Fruit fly (Drosophila melanogaster) whole organism, wandering third instar larva: ENCODE results near the gene Tao.

Experiments used
- Abd-B ChIP-seq: fragments of >200 bp; optimal IDR thresholded peaks from 2 replicates; lab custom pipeline; 2017; ENCODE audit warnings: missing biosample characterization, missing genetic modification characterization
- CG32264 ChIP-seq: fragments of 200-800 bp; sonication (Bioruptor generic); optimal IDR thresholded peaks from 2 replicates; lab custom pipeline; 2016; ENCODE audit warnings: missing biosample characterization, missing genetic modification characterization
- CG9705 ChIP-seq: fragments of 200-800 bp; sonication (Bioruptor generic); optimal IDR thresholded peaks from 2 replicates; lab custom pipeline; 2018; ENCODE audit warnings: missing biosample characterization, mild to moderate bottlenecking, missing genetic modification characterization
- CrebA ChIP-seq: fragments of 200-800 bp; sonication (Bioruptor generic); optimal IDR thresholded peaks from 2 replicates; lab custom pipeline; 2016; ENCODE audit warnings: missing biosample characterization, mild to moderate bottlenecking, missing genetic modification characterization, borderline replicate concordance
- Dfd ChIP-seq: fragments of >200 bp; optimal IDR thresholded peaks from 2 replicates; lab custom pipeline; 2017; ENCODE audit warnings: missing biosample characterization, missing genetic modification characterization
- Dif ChIP-seq: fragments of 200-275, 200-300 bp; sonication (Bioruptor generic); optimal IDR thresholded peaks from 2 replicates; lab custom pipeline; 2018; ENCODE audit warnings: missing biosample characterization, missing genetic modification characterization; ENCODE audit not compliant: partially characterized antibody
- HLH106 ChIP-seq: fragments of 200-800 bp; optimal IDR thresholded peaks from 3 replicates; lab custom pipeline; 2019; ENCODE audit warnings: missing biosample characterization, mild to moderate bottlenecking, missing genetic modification characterization, moderate library complexity
- Hnf4 ChIP-seq: fragments of 200-800 bp; sonication (Bioruptor generic); optimal IDR thresholded peaks from 2 replicates; lab custom pipeline; 2016; ENCODE audit warnings: missing biosample characterization, mild to moderate bottlenecking, missing genetic modification characterization
- Hr78 ChIP-seq: fragments of >200 bp; optimal IDR thresholded peaks from 2 replicates; lab custom pipeline; 2017; ENCODE audit warnings: missing biosample characterization, missing genetic modification characterization
- Hr83 ChIP-seq: fragments of 200-300 bp; sonication (Bioruptor generic); optimal IDR thresholded peaks from 2 replicates; lab custom pipeline; 2016; ENCODE audit warnings: missing biosample characterization, mild to moderate bottlenecking, missing genetic modification characterization, moderate library complexity; ENCODE audit not compliant: poor library complexity, severe bottlenecking
- Mio ChIP-seq: sonication (Bioruptor generic); optimal IDR thresholded peaks from 2 replicates; lab custom pipeline; 2016; ENCODE audit warnings: missing biosample characterization, missing genetic modification characterization
- Myc ChIP-seq: fragments of >200 bp; optimal IDR thresholded peaks from 2 replicates; lab custom pipeline; 2017
- N ChIP-seq: fragments of >200 bp; optimal IDR thresholded peaks from 2 replicates; lab custom pipeline; 2018; ENCODE audit warnings: missing biosample characterization, missing external identifiers, missing genetic modification characterization
- OdsH ChIP-seq: fragments of 200-800 bp; sonication (Bioruptor generic); optimal IDR thresholded peaks from 2 replicates; lab custom pipeline; 2016; ENCODE audit warnings: missing biosample characterization, mild to moderate bottlenecking, missing genetic modification characterization
- Rel ChIP-seq, 2 experiments: fragments of 200-800 bp; sonication (Bioruptor generic) in 1 of 2; optimal IDR thresholded peaks; 2 replicates in 1 of 2; 3 replicates in 1 of 2; lab custom pipeline; 2016 to 2019; ENCODE audit warnings: mild to moderate bottlenecking in 2 of 2, missing biosample characterization in 2 of 2, missing genetic modification characterization in 2 of 2, moderate library complexity in 1 of 2
- Sp1 ChIP-seq: fragments of 200-800 bp; sonication (Bioruptor generic); optimal IDR thresholded peaks from 3 replicates; lab custom pipeline; 2019; ENCODE audit warnings: missing biosample characterization, mild to moderate bottlenecking, missing genetic modification characterization, moderate library complexity
- Vsx2 ChIP-seq: fragments of 200-300, 225-300 bp; sonication (Bioruptor generic); optimal IDR thresholded peaks from 2 replicates; lab custom pipeline; 2018; ENCODE audit warnings: missing biosample characterization, missing genetic modification characterization; ENCODE audit not compliant: partially characterized antibody
- brk ChIP-seq: fragments of 200-800 bp; sonication (Bioruptor generic); optimal IDR thresholded peaks from 2 replicates; lab custom pipeline; 2016; ENCODE audit warnings: missing biosample characterization, mild to moderate bottlenecking, missing genetic modification characterization
- dl ChIP-seq, 2 experiments: fragments of 175-275, 200-275 bp in 1 of 2; fragments of 200-275 bp in 1 of 2; sonication (Bioruptor generic); optimal IDR thresholded peaks; lab custom pipeline; 2018; ENCODE audit warnings: mild to moderate bottlenecking in 2 of 2, missing biosample characterization in 2 of 2, missing genetic modification characterization in 2 of 2, moderate library complexity in 2 of 2; ENCODE audit not compliant: partially characterized antibody in 2 of 2, insufficient read depth in 1 of 2
- dsf ChIP-seq: sonication (Bioruptor generic); optimal IDR thresholded peaks from 2 replicates; lab custom pipeline; 2016; ENCODE audit warnings: missing biosample characterization, missing genetic modification characterization, borderline replicate concordance
- foxo ChIP-seq, 2 experiments: fragments of 200-800 bp; sonication (Bioruptor generic); optimal IDR thresholded peaks; 2 replicates in 1 of 2; 3 replicates in 1 of 2; lab custom pipeline; 2016 to 2017; ENCODE audit warnings: missing biosample characterization in 2 of 2, missing genetic modification characterization in 2 of 2
- fru ChIP-seq: fragments of 200-800 bp; sonication (Bioruptor generic); optimal IDR thresholded peaks from 3 replicates; lab custom pipeline; 2016; ENCODE audit warnings: missing biosample characterization, mild to moderate bottlenecking, missing genetic modification characterization
- h ChIP-seq: fragments of 200-800 bp; sonication (Bioruptor generic); optimal IDR thresholded peaks from 3 replicates; lab custom pipeline; 2016; ENCODE audit warnings: missing biosample characterization, mild to moderate bottlenecking, missing genetic modification characterization
- jim ChIP-seq: fragments of 175-275, 200-325 bp; sonication (Bioruptor generic); optimal IDR thresholded peaks from 2 replicates; lab custom pipeline; 2016; ENCODE audit warnings: missing biosample characterization, mild to moderate bottlenecking, missing genetic modification characterization
- lola ChIP-seq: fragments of >200 bp; optimal IDR thresholded peaks from 2 replicates; lab custom pipeline; 2017; ENCODE audit warnings: missing biosample characterization, missing genetic modification characterization
- pan ChIP-seq: fragments of >200 bp; optimal IDR thresholded peaks from 2 replicates; lab custom pipeline; 2017
- psq ChIP-seq: fragments of 200-800 bp; sonication (Bioruptor generic); optimal IDR thresholded peaks from 3 replicates; lab custom pipeline; 2017; ENCODE audit warnings: missing biosample characterization, mild to moderate bottlenecking, missing genetic modification characterization, moderate library complexity
- rgr ChIP-seq: fragments of 200-800 bp; sonication (Bioruptor generic); optimal IDR thresholded peaks from 3 replicates; lab custom pipeline; 2016; ENCODE audit warnings: missing biosample characterization, mild to moderate bottlenecking, missing genetic modification characterization
- sage ChIP-seq: fragments of 200-800 bp; sonication (Bioruptor generic); optimal IDR thresholded peaks from 2 replicates; lab custom pipeline; 2016; ENCODE audit warnings: missing biosample characterization, mild to moderate bottlenecking, missing genetic modification characterization
- tai ChIP-seq: sonication (Bioruptor generic); optimal IDR thresholded peaks from 2 replicates; lab custom pipeline; 2016; ENCODE audit warnings: missing biosample characterization, missing genetic modification characterization
- woc ChIP-seq: sonication (Bioruptor generic); optimal IDR thresholded peaks from 2 replicates; lab custom pipeline; 2016; ENCODE audit warnings: missing biosample characterization, mild to moderate bottlenecking, missing genetic modification characterization

The Tao gene

DNA sequence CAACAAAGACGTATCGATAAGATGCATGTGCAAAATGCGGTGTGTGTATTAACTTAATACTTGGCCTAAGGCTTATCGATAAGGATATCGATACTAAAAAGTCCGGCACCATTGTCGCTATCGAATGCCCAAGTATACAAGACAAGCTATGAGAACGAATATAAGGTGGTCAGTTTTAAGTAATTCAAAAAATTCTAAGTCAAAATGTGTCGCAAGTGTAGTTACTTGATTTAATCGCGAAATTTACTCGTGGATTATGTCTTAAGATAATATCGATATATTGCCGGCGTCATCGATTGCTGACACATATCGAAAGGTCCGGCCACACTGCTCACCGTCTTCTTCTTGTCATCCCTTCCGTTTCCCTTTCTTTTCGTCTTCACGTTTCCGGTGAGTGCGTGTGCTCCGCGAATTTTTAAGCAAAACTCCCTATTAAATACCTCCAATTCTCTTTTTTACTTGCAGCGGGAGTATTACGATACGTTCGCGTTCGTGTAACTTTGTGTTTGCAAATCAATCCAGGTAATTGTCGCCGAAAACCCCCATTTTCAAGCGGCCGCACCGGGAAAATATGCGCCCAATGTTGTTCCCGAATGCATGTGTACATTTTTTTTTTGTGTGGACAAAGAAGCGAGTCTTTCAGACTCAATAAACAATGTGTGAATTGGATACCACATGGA lies 18.2 kb upstream of the Tao start, which contains the start of gene RpS10b (continued):
- TF ChIP-seq dl (GFP tag; optimal IDR thresholded peaks at IDR 0.05; lab: Kevin White, UChicago; ENCODE audit: insufficient read depth in 1 of 2, partially characterized antibody in 2 of 2): no peak
- peak; percentile 86 for TF ChIP-seq h (GFP tag; lab: Kevin White, UChicago)

- TF ChIP-seq tai (GFP tag; lab: Kevin White, UChicago) (no peak), psq (no peak), Hr83 (GFP tag; lab: Kevin White, UChicago) (no peak), pan (lab: Kevin White, UChicago) (no peak), Vsx2 (GFP tag; lab: Kevin White, UChicago) (no peak), Mio (GFP tag; lab: Kevin White, UChicago) (no peak), Abd-B (no peak), Rel (GFP tag; optimal IDR thresholded peaks at IDR 0.05; lab: Kevin White, UChicago) (no peak), Rel (tag; optimal IDR thresholded peaks at IDR 0.05; lab: Kevin White, UChicago) (no peak), N (GFP tag; lab: Kevin White, UChicago) (no peak), brk (no peak), foxo (GFP tag; optimal IDR thresholded peaks at IDR 0.05; lab: Kevin White, UChicago) (no peak), sage (no peak), fru (GFP tag; lab: Kevin White, UChicago) (no peak), HLH106 (tag; lab: Kevin White, UChicago) (no peak), lola (GFP tag; lab: Kevin White, UChicago) (no peak), CG9705 (GFP tag; lab: Kevin White, UChicago) (no peak), rgr (no peak), dl (GFP tag; optimal IDR thresholded peaks at IDR 0.05; lab: Kevin White, UChicago; ENCODE audit: insufficient read depth in 1 of 2, partially characterized antibody in 2 of 2) (no peak), CG32264 (GFP tag; lab: Kevin White, UChicago) (no peak)
These were observed 16.3 kb upstream of the Tao start for dm6 chrX:19595862-19596261.

- no peak for TF ChIP-seq brk
- TF ChIP-seq Rel (GFP tag; optimal IDR thresholded peaks at IDR 0.05; lab: Kevin White, UChicago): no peak
- TF ChIP-seq Rel (tag; optimal IDR thresholded peaks at IDR 0.05; lab: Kevin White, UChicago): no peak
- no peak for TF ChIP-seq Hnf4 (GFP tag; lab: Kevin White, UChicago)
- no peak for TF ChIP-seq woc
- TF ChIP-seq HLH106 (tag; lab: Kevin White, UChicago): no peak
- no peak for TF ChIP-seq dsf (GFP tag; lab: Kevin White, UChicago)
- no peak for TF ChIP-seq Dif (GFP tag; lab: Kevin White, UChicago)
- TF ChIP-seq foxo (GFP tag; optimal IDR thresholded peaks at IDR 0.05; lab: Kevin White, UChicago): no peak
- TF ChIP-seq Abd-B: no peak
- no peak for TF ChIP-seq rgr
- no peak for TF ChIP-seq Dfd (GFP tag; lab: Kevin White, UChicago)
- no peak for TF ChIP-seq Myc (lab: Kevin White, UChicago)
- TF ChIP-seq Sp1: no peak
- no peak for TF ChIP-seq CrebA
These were observed 12.7 kb upstream of the Tao start, which contains the start of gene CG14205 for dm6 chrX:19592309-19592708. Gene CG14205 (plus strand): TSS chrX:19592609.

DNA sequence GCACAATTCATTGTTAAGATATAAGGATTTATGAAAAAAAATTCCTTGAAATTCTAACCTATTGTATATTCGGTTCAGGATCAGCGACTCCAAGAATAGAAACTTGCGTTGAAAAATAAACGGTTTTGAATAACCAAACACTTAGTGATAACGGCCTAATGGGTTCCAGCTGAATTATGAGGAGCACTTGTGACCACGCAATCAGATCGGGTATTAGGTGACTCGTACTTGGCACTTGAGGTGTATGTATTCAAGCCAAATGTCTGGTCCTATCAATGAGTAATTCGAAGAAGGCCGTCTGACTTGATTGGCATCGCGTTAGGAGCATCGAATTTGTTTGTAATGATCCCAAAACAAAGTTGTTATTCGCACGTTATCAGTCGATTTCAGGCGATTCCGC lies 11.0 kb upstream of the Tao start:
- TF ChIP-seq Myc (lab: Kevin White, UChicago): no peak
- no peak for TF ChIP-seq CG32264 (GFP tag; lab: Kevin White, UChicago)
- no peak for TF ChIP-seq tai (GFP tag; lab: Kevin White, UChicago)
- no peak for TF ChIP-seq foxo (GFP tag; optimal IDR thresholded peaks at IDR 0.05; lab: Kevin White, UChicago)
- no peak for TF ChIP-seq dl (GFP tag; optimal IDR thresholded peaks at IDR 0.05; lab: Kevin White, UChicago; ENCODE audit: insufficient read depth in 1 of 2, partially characterized antibody in 2 of 2)
- TF ChIP-seq jim (GFP tag; lab: Kevin White, UChicago): no peak
- TF ChIP-seq Hnf4 (GFP tag; lab: Kevin White, UChicago): no peak
- TF ChIP-seq dsf (GFP tag; lab: Kevin White, UChicago): no peak
- no peak for TF ChIP-seq OdsH (GFP tag; lab: Kevin White, UChicago)
- TF ChIP-seq Hr78 (GFP tag; lab: Kevin White, UChicago): no peak
- TF ChIP-seq Abd-B: no peak
